Fruit fly (Drosophila melanogaster) whole organism, prepupa: ENCODE results near the gene corn.
A peak's percentile ranks its signal among the peaks of the same experiment; 100 is the strongest.

Source experiments
- Blimp-1 ChIP-seq: fragments of 200-800 bp; sonication (Bioruptor generic); optimal IDR thresholded peaks from 3 replicates; lab custom pipeline; 2017; ENCODE audit warnings: missing biosample characterization, missing genetic modification characterization, mild to moderate bottlenecking, moderate library complexity, missing genetic modification reagents
- CG11294 ChIP-seq: fragments of 200-800 bp; sonication (Bioruptor generic); IDR thresholded peaks from 2 replicates; pipeline ENCODE4 v1.3.6; 2022; ENCODE audit warnings: missing biosample characterization, missing genetic modification characterization
- CG11762 ChIP-seq: fragments of 200-800 bp; sonication (Bioruptor generic); optimal IDR thresholded peaks from 3 replicates; lab custom pipeline; 2016; ENCODE audit warnings: missing biosample characterization, missing genetic modification characterization; ENCODE audit not compliant: insufficient read depth
- CG11902 ChIP-seq: fragments of 200-800 bp; sonication (Bioruptor generic); optimal IDR thresholded peaks from 3 replicates; lab custom pipeline; 2016; ENCODE audit warnings: missing biosample characterization, missing genetic modification characterization
- CG15336 ChIP-seq: fragments of 200-800 bp; sonication (Bioruptor generic); IDR thresholded peaks from 2 replicates; pipeline ENCODE4 v1.3.6; 2022; ENCODE audit warnings: missing biosample characterization, missing genetic modification characterization
- CG16779 ChIP-seq: fragments of 200-800 bp; sonication (Bioruptor generic); optimal IDR thresholded peaks from 3 replicates; lab custom pipeline; 2017; ENCODE audit warnings: missing biosample characterization, mild to moderate bottlenecking, missing genetic modification characterization
- CG31627 ChIP-seq: fragments of 200-800 bp; sonication (Bioruptor generic); optimal IDR thresholded peaks from 3 replicates; lab custom pipeline; 2016; ENCODE audit warnings: missing biosample characterization, missing genetic modification characterization
- CG32006 ChIP-seq: fragments of 200-800 bp; sonication (Bioruptor generic); optimal IDR thresholded peaks from 3 replicates; lab custom pipeline; 2017; ENCODE audit warnings: missing biosample characterization, mild to moderate bottlenecking, missing genetic modification characterization
- CG34406 ChIP-seq: fragments of 200-800 bp; sonication (Bioruptor generic); optimal IDR thresholded peaks from 3 replicates; lab custom pipeline; 2016; ENCODE audit warnings: missing biosample characterization, missing genetic modification characterization
- CG3919 ChIP-seq: fragments of 200-800 bp; sonication (Bioruptor generic); optimal IDR thresholded peaks from 3 replicates; lab custom pipeline; 2016; ENCODE audit warnings: missing biosample characterization, missing genetic modification characterization
- CG4318 ChIP-seq: fragments of 200-800 bp; sonication (Bioruptor generic); optimal IDR thresholded peaks from 3 replicates; lab custom pipeline; 2017; ENCODE audit warnings: missing biosample characterization, mild to moderate bottlenecking, missing genetic modification characterization
- CG6276 ChIP-seq: fragments of 200-800 bp; sonication (Bioruptor generic); optimal IDR thresholded peaks from 2 replicates; lab custom pipeline; 2017; ENCODE audit warnings: missing biosample characterization, mild to moderate bottlenecking, missing genetic modification characterization
- CG6792 ChIP-seq: fragments of 200-800 bp; sonication (Bioruptor generic); optimal IDR thresholded peaks from 3 replicates; lab custom pipeline; 2016; ENCODE audit warnings: missing biosample characterization, missing genetic modification characterization
- CG6808 ChIP-seq: fragments of 200-800 bp; sonication (Bioruptor generic); optimal IDR thresholded peaks from 3 replicates; lab custom pipeline; 2017; ENCODE audit warnings: missing biosample characterization, missing genetic modification characterization, mild to moderate bottlenecking, moderate library complexity, missing genetic modification reagents
- CG6854 ChIP-seq: fragments of 200-800 bp; sonication (Bioruptor generic); optimal IDR thresholded peaks from 2 replicates; lab custom pipeline; 2017; ENCODE audit warnings: missing biosample characterization, mild to moderate bottlenecking, missing genetic modification characterization
- CG7368 ChIP-seq: fragments of 200-800 bp; sonication (Bioruptor generic); optimal IDR thresholded peaks from 3 replicates; lab custom pipeline; 2016; ENCODE audit warnings: missing biosample characterization, missing genetic modification characterization
- CG8119 ChIP-seq: fragments of 200-800 bp; sonication (Bioruptor generic); IDR thresholded peaks from 3 replicates; pipeline ENCODE4 v1.3.6; 2022; ENCODE audit warnings: missing biosample characterization, missing genetic modification characterization
- CG8632 ChIP-seq: fragments of 200-800 bp; sonication (Bioruptor generic); optimal IDR thresholded peaks from 3 replicates; lab custom pipeline; 2016; ENCODE audit warnings: missing biosample characterization, missing genetic modification characterization
- CG9139 ChIP-seq: fragments of 200-800 bp; sonication (Bioruptor generic); optimal IDR thresholded peaks from 3 replicates; lab custom pipeline; 2017; ENCODE audit warnings: missing biosample characterization, mild to moderate bottlenecking, missing genetic modification characterization
- Eip75B ChIP-seq: fragments of 200-800 bp; sonication (Bioruptor generic); optimal IDR thresholded peaks from 3 replicates; lab custom pipeline; 2016; ENCODE audit warnings: missing biosample characterization, missing genetic modification characterization
- Eip78C ChIP-seq: fragments of 200-800 bp; sonication (Bioruptor generic); peaks from one replicate; lab custom pipeline; 2016; ENCODE audit warnings: missing biosample characterization, missing genetic modification characterization
- Eip93F ChIP-seq: fragments of 200-800 bp; sonication (Bioruptor generic); optimal IDR thresholded peaks from 2 replicates; lab custom pipeline; 2016; ENCODE audit warnings: missing biosample characterization, mild to moderate bottlenecking, missing genetic modification characterization
- Ets21C ChIP-seq: fragments of 200-800 bp; sonication (Bioruptor generic); optimal IDR thresholded peaks from 3 replicates; lab custom pipeline; 2016; ENCODE audit warnings: missing biosample characterization, missing genetic modification characterization
- Gug ChIP-seq: fragments of 200-800 bp; sonication (Bioruptor generic); IDR thresholded peaks from 2 replicates; pipeline ENCODE4 v1.3.6; 2022; ENCODE audit warnings: missing biosample characterization, missing genetic modification characterization
- Hr38 ChIP-seq: sonication (Bioruptor generic); optimal IDR thresholded peaks from 2 replicates; lab custom pipeline; 2016; ENCODE audit warnings: missing biosample characterization, missing genetic modification characterization
- Hr39 ChIP-seq: fragments of 200-800 bp; sonication (Bioruptor generic); optimal IDR thresholded peaks from 2 replicates; lab custom pipeline; 2016; ENCODE audit warnings: missing biosample characterization, missing genetic modification characterization
- Hr4 ChIP-seq: fragments of 200-800 bp; sonication (Bioruptor generic); optimal IDR thresholded peaks from 3 replicates; lab custom pipeline; 2016; ENCODE audit warnings: missing biosample characterization, missing genetic modification characterization
- Lpt ChIP-seq: fragments of 200-800 bp; sonication (Bioruptor generic); optimal IDR thresholded peaks from 3 replicates; lab custom pipeline; 2016; ENCODE audit warnings: missing biosample characterization, missing genetic modification characterization
- Met ChIP-seq: fragments of 200-800 bp; sonication (Bioruptor generic); optimal IDR thresholded peaks from 3 replicates; lab custom pipeline; 2016; ENCODE audit warnings: missing biosample characterization, missing genetic modification characterization
- OdsH ChIP-seq: fragments of 200-800 bp; sonication (Bioruptor generic); optimal IDR thresholded peaks from 3 replicates; lab custom pipeline; 2016; ENCODE audit warnings: missing biosample characterization, missing genetic modification characterization
- Smox ChIP-seq: fragments of 200-800 bp; sonication (Bioruptor generic); optimal IDR thresholded peaks from 3 replicates; lab custom pipeline; 2016; ENCODE audit warnings: missing biosample characterization, missing genetic modification characterization
- Sox14 ChIP-seq: fragments of 200-800 bp; sonication (Bioruptor generic); optimal IDR thresholded peaks from 3 replicates; lab custom pipeline; 2016; ENCODE audit warnings: missing biosample characterization, missing genetic modification characterization
- Sox15 ChIP-seq: fragments of 200-800 bp; sonication (Bioruptor generic); optimal IDR thresholded peaks from 3 replicates; lab custom pipeline; 2016; ENCODE audit warnings: missing biosample characterization, missing genetic modification characterization
- achi ChIP-seq: fragments of 200-800 bp; sonication (Bioruptor generic); optimal IDR thresholded peaks from 3 replicates; lab custom pipeline; 2016; ENCODE audit warnings: missing biosample characterization, missing genetic modification characterization
- acj6 ChIP-seq: fragments of 200-800 bp; sonication (Bioruptor generic); optimal IDR thresholded peaks from 3 replicates; lab custom pipeline; 2016; ENCODE audit warnings: missing biosample characterization, missing genetic modification characterization
- dsx ChIP-seq: fragments of 200-800 bp; optimal IDR thresholded peaks from 3 replicates; lab custom pipeline; 2019; ENCODE audit warnings: missing biosample characterization, mild to moderate bottlenecking, missing genetic modification characterization, moderate library complexity; ENCODE audit not compliant: poor library complexity, severe bottlenecking
- eg ChIP-seq: fragments of 200-800 bp; sonication (Bioruptor generic); IDR thresholded peaks from 3 replicates; pipeline ENCODE4 v1.3.6; 2022; ENCODE audit warnings: missing biosample characterization, missing genetic modification characterization
- fd59A ChIP-seq: fragments of 200-800 bp; sonication (Bioruptor generic); optimal IDR thresholded peaks from 2 replicates; lab custom pipeline; 2017; ENCODE audit warnings: missing biosample characterization, mild to moderate bottlenecking, missing genetic modification characterization, missing genetic modification reagents
- fd85E ChIP-seq: fragments of 200-800 bp; sonication (Bioruptor generic); optimal IDR thresholded peaks from 3 replicates; lab custom pipeline; 2016; ENCODE audit warnings: missing biosample characterization, missing genetic modification characterization
- fkh ChIP-seq: fragments of 200-800 bp; sonication (Bioruptor generic); optimal IDR thresholded peaks from 3 replicates; lab custom pipeline; 2017; ENCODE audit warnings: missing biosample characterization, mild to moderate bottlenecking, missing genetic modification characterization, moderate library complexity
- net ChIP-seq: fragments of 200-800 bp; sonication (Bioruptor generic); optimal IDR thresholded peaks from 3 replicates; lab custom pipeline; 2016; ENCODE audit warnings: missing biosample characterization, missing genetic modification characterization
- pdm3 ChIP-seq: fragments of 200-800 bp; sonication (Bioruptor generic); optimal IDR thresholded peaks from 3 replicates; lab custom pipeline; 2016; ENCODE audit warnings: missing biosample characterization, missing genetic modification characterization
- salr ChIP-seq, 2 experiments: fragments of 200-800 bp; sonication (Bioruptor generic); optimal IDR thresholded peaks; 3 replicates each; lab custom pipeline; 2016 to 2018; ENCODE audit warnings: missing biosample characterization in 2 of 2, missing genetic modification characterization in 2 of 2, mild to moderate bottlenecking in 1 of 2
- spab ChIP-seq: fragments of 200-800 bp; sonication (Bioruptor generic); optimal IDR thresholded peaks from 2 replicates; lab custom pipeline; 2017; ENCODE audit warnings: missing biosample characterization, mild to moderate bottlenecking, missing genetic modification characterization, missing genetic modification reagents
- ss ChIP-seq, 2 experiments: fragments of 200-800 bp; sonication (Bioruptor generic); optimal IDR thresholded peaks; 2 replicates in 1 of 2; 3 replicates in 1 of 2; lab custom pipeline; 2017 to 2018; ENCODE audit warnings: mild to moderate bottlenecking in 2 of 2, missing biosample characterization in 2 of 2, missing genetic modification characterization in 2 of 2, moderate library complexity in 1 of 2
- svp ChIP-seq: fragments of 200-800 bp; sonication (Bioruptor generic); peaks from one replicate; lab custom pipeline; 2016; ENCODE audit warnings: missing biosample characterization, missing genetic modification characterization
- topi ChIP-seq: fragments of 200-800 bp; sonication (Bioruptor generic); optimal IDR thresholded peaks from 3 replicates; lab custom pipeline; 2016; ENCODE audit warnings: missing biosample characterization, missing genetic modification characterization
- vri ChIP-seq: fragments of 200-800 bp; sonication (Bioruptor generic); optimal IDR thresholded peaks from 3 replicates; lab custom pipeline; 2016; ENCODE audit warnings: missing biosample characterization, mild to moderate bottlenecking, missing genetic modification characterization

corn gene

dm6 chr3L:7150850-7151249, 6.0 kb downstream of the corn start (continued):
- no peak for TF ChIP-seq Eip93F (GFP tag; lab: Kevin White, UChicago)
- TF ChIP-seq CG6854 (GFP tag; lab: Kevin White, UChicago) = no peak
- TF ChIP-seq eg (GFP tag; lab: Robert Waterston, UW) = peak; percentile 94
- TF ChIP-seq dsx = peak; percentile 81
- peak; percentile 49 for TF ChIP-seq CG6792
- peak; percentile 55 for TF ChIP-seq CG4318 (GFP tag; lab: Kevin White, UChicago)
- TF ChIP-seq spab (GFP tag; lab: Kevin White, UChicago) = peak; percentile 78
- peak; percentile 79 for TF ChIP-seq achi (GFP tag; lab: Kevin White, UChicago)
- peak; percentile 41 for TF ChIP-seq CG8632 (GFP tag; lab: Kevin White, UChicago)
- TF ChIP-seq fd85E = peak; percentile 12
- peak; percentile 75 for TF ChIP-seq CG9139 (GFP tag; lab: Kevin White, UChicago)
- TF ChIP-seq CG8119 (GFP tag; lab: Robert Waterston, UW) = peak; percentile 89
- TF ChIP-seq CG34406 = peak; percentile 52
- peak; percentile 74 for TF ChIP-seq net (GFP tag; lab: Kevin White, UChicago)
- TF ChIP-seq CG15336 = peak; percentile 91
- peak; percentile 87 for TF ChIP-seq Hr4
- no peak for TF ChIP-seq vri (GFP tag; lab: Kevin White, UChicago)
- TF ChIP-seq Ets21C (GFP tag; lab: Kevin White, UChicago) = peak; percentile 19
- TF ChIP-seq CG11294 (GFP tag; lab: Robert Waterston, UW) = peak; percentile 83
- peak; percentile 28 for TF ChIP-seq Sox15 (GFP tag; lab: Kevin White, UChicago)
- peak; percentile 30 for TF ChIP-seq CG11902 (GFP tag; lab: Kevin White, UChicago)
- no peak for TF ChIP-seq svp (GFP tag; lab: Kevin White, UChicago)
- peak; percentile 75 for TF ChIP-seq Eip75B (GFP tag; lab: Kevin White, UChicago)
- peak; percentile 56 to 60 for TF ChIP-seq salr (GFP tag; optimal IDR thresholded peaks at IDR 0.05; lab: Kevin White, UChicago)
- TF ChIP-seq CG11762 (GFP tag; lab: Kevin White, UChicago) = peak; percentile 66
- peak; percentile 75 for TF ChIP-seq Sox14 (GFP tag; lab: Kevin White, UChicago)
- TF ChIP-seq CG3919 (GFP tag; lab: Kevin White, UChicago) = peak; percentile 80
- TF ChIP-seq Lpt = peak; percentile 77
- TF ChIP-seq CG16779 = peak; percentile 50
- TF ChIP-seq pdm3 (GFP tag; lab: Kevin White, UChicago) = peak; percentile 78

dm6 chr3L:7149827-7150226, 7.0 kb downstream of the corn start:
- TF ChIP-seq CG6854 (GFP tag; lab: Kevin White, UChicago) (no peak), CG6808 (GFP tag; lab: Kevin White, UChicago) (peak; percentile 77), Met (GFP tag; lab: Kevin White, UChicago) (peak; percentile 51), Eip78C (GFP tag; lab: Kevin White, UChicago) (peak; percentile 94), Smox (GFP tag; lab: Kevin White, UChicago) (peak; percentile 24), Blimp-1 (GFP tag; lab: Kevin White, UChicago) (no peak), Lpt (peak; percentile 66), Gug (GFP tag; lab: Robert Waterston, UW) (peak; percentile 22; the same call in 1 of the 2 replicates), Ets21C (GFP tag; lab: Kevin White, UChicago) (no peak), pdm3 (GFP tag; lab: Kevin White, UChicago) (peak; percentile 43), CG7368 (GFP tag; lab: Kevin White, UChicago) (peak; percentile 62), Sox15 (GFP tag; lab: Kevin White, UChicago) (peak; percentile 28), CG15336 (peak; percentile 85), acj6 (GFP tag; lab: Kevin White, UChicago) (peak; percentile 77), net (GFP tag; lab: Kevin White, UChicago) (peak; percentile 70), CG8119 (GFP tag; lab: Robert Waterston, UW) (peak; percentile 89), dsx (peak; percentile 98), Eip93F (GFP tag; lab: Kevin White, UChicago) (no peak), CG3919 (GFP tag; lab: Kevin White, UChicago) (peak; percentile 81), Hr4 (peak; percentile 77), CG6276 (peak; percentile 76), topi (peak; percentile 49), OdsH (GFP tag; lab: Kevin White, UChicago) (peak; percentile 82), fkh (GFP tag; lab: Kevin White, UChicago) (no peak), Hr38 (GFP tag; lab: Kevin White, UChicago) (no peak), CG31627 (GFP tag; lab: Kevin White, UChicago) (peak; percentile 9), fd59A (peak; percentile 74), CG8632 (GFP tag; lab: Kevin White, UChicago) (peak; percentile 82), vri (GFP tag; lab: Kevin White, UChicago) (no peak), Hr39 (GFP tag; lab: Kevin White, UChicago) (peak; percentile 43), CG34406 (peak; percentile 78), CG32006 (peak; percentile 93), spab (GFP tag; lab: Kevin White, UChicago) (peak; percentile 82), ss (GFP tag; optimal IDR thresholded peaks at IDR 0.05; lab: Kevin White, UChicago) (peak; percentile 47 to 68)
